Fruit fly (Drosophila melanogaster) whole organism, prepupa: Measurements from ENCODE around the gene p130CAS.

Experiments used
- Blimp-1 ChIP-seq: fragments of 200-800 bp; sonication (Bioruptor generic); optimal IDR thresholded peaks from 3 replicates; lab custom pipeline; 2017; ENCODE audit warnings: missing biosample characterization, missing genetic modification characterization, mild to moderate bottlenecking, moderate library complexity, missing genetic modification reagents
- CG10631 ChIP-seq: fragments of 200-800 bp; sonication (Bioruptor generic); optimal IDR thresholded peaks from 2 replicates; lab custom pipeline; 2016; ENCODE audit warnings: missing biosample characterization, missing genetic modification characterization
- CG15336 ChIP-seq: fragments of 200-800 bp; sonication (Bioruptor generic); IDR thresholded peaks from 2 replicates; pipeline ENCODE4 v1.3.6; 2022; ENCODE audit warnings: missing biosample characterization, missing genetic modification characterization
- CG1621 ChIP-seq: fragments of 200-800 bp; sonication (Bioruptor generic); optimal IDR thresholded peaks from 3 replicates; lab custom pipeline; 2018; ENCODE audit warnings: missing biosample characterization, mild to moderate bottlenecking, missing genetic modification characterization
- CG32006 ChIP-seq: fragments of 200-800 bp; sonication (Bioruptor generic); optimal IDR thresholded peaks from 3 replicates; lab custom pipeline; 2017; ENCODE audit warnings: missing biosample characterization, mild to moderate bottlenecking, missing genetic modification characterization
- CG3919 ChIP-seq: fragments of 200-800 bp; sonication (Bioruptor generic); optimal IDR thresholded peaks from 3 replicates; lab custom pipeline; 2016; ENCODE audit warnings: missing biosample characterization, missing genetic modification characterization
- Hr38 ChIP-seq: sonication (Bioruptor generic); optimal IDR thresholded peaks from 2 replicates; lab custom pipeline; 2016; ENCODE audit warnings: missing biosample characterization, missing genetic modification characterization
- Hr39 ChIP-seq: fragments of 200-800 bp; sonication (Bioruptor generic); optimal IDR thresholded peaks from 2 replicates; lab custom pipeline; 2016; ENCODE audit warnings: missing biosample characterization, missing genetic modification characterization
- acj6 ChIP-seq: fragments of 200-800 bp; sonication (Bioruptor generic); optimal IDR thresholded peaks from 3 replicates; lab custom pipeline; 2016; ENCODE audit warnings: missing biosample characterization, missing genetic modification characterization
- dac ChIP-seq: fragments of 200-800 bp; sonication (Bioruptor generic); optimal IDR thresholded peaks from 2 replicates; lab custom pipeline; 2017; ENCODE audit warnings: missing biosample characterization, mild to moderate bottlenecking, missing genetic modification characterization
- ss ChIP-seq, 2 experiments: fragments of 200-800 bp; sonication (Bioruptor generic); optimal IDR thresholded peaks; 2 replicates in 1 of 2; 3 replicates in 1 of 2; lab custom pipeline; 2017 to 2018; ENCODE audit warnings: mild to moderate bottlenecking in 2 of 2, missing biosample characterization in 2 of 2, missing genetic modification characterization in 2 of 2, moderate library complexity in 1 of 2
- vri ChIP-seq: fragments of 200-800 bp; sonication (Bioruptor generic); optimal IDR thresholded peaks from 3 replicates; lab custom pipeline; 2016; ENCODE audit warnings: missing biosample characterization, mild to moderate bottlenecking, missing genetic modification characterization

- TF ChIP-seq Hr39 (GFP tag; lab: Kevin White, UChicago) (no peak), CG32006 (GFP tag; lab: Kevin White, UChicago) (no peak), CG1621 (tag; lab: Kevin White, UChicago) (no peak), CG15336 (GFP tag; lab: Robert Waterston, UW) (no peak), CG3919 (GFP tag; lab: Kevin White, UChicago) (no peak), acj6 (GFP tag; lab: Kevin White, UChicago) (no peak), vri (GFP tag; lab: Kevin White, UChicago) (no peak), CG10631 (GFP tag; lab: Kevin White, UChicago) (no peak), Blimp-1 (GFP tag; lab: Kevin White, UChicago) (no peak), ss (GFP tag; optimal IDR thresholded peaks at IDR 0.05; lab: Kevin White, UChicago) (peak in 1 of 2 experiments; percentile 38), dac (GFP tag; lab: Kevin White, UChicago) (no peak), Hr38 (GFP tag; lab: Kevin White, UChicago) (no peak)
These were observed 15.0 kb upstream of the p130CAS start for dm6 chr3L:137596-138169.
